Worm (Caenorhabditis elegans): ENCODE data around the gene abu-4.

abu-4 gene

ce11 chrV:2290329-2290728 is 15.7 kb downstream of the abu-4 start, which contains the start of gene nhr-225:
nhr-225 (minus strand) TSS chrV:2290474.
- no peak for TF ChIP-seq efl-1 (optimal IDR thresholded peaks at IDR 0.05)
- no peak for TF ChIP-seq efl-1 (GFP tag; optimal IDR thresholded peaks at IDR 0.05 in 1 of 2)
- TF ChIP-seq rnt-1 (tag; optimal IDR thresholded peaks at IDR 0.05), result no peak
- no peak for TF ChIP-seq hlh-4 (tag; optimal IDR thresholded peaks at IDR 0.05)
- TF ChIP-seq xbp-1 (tag; optimal IDR thresholded peaks at IDR 0.05), result no peak
- no peak for TF ChIP-seq fkh-4 (tag; optimal IDR thresholded peaks at IDR 0.05; ENCODE audit: borderline replicate concordance)
- no peak for TF ChIP-seq pag-3 (tag; optimal IDR thresholded peaks at IDR 0.05; ENCODE audit: borderline replicate concordance, insufficient read depth)
- TF ChIP-seq ceh-63 (GFP tag; optimal IDR thresholded peaks at IDR 0.05), result no peak
- no peak for TF ChIP-seq nhr-77 (tag; optimal IDR thresholded peaks at IDR 0.05)
- TF ChIP-seq vab-15 (tag; optimal IDR thresholded peaks at IDR 0.05), result no peak
- TF ChIP-seq ces-1 (GFP tag; optimal IDR thresholded peaks at IDR 0.05), result no peak
- no peak for TF ChIP-seq irx-1 (tag; optimal IDR thresholded peaks at IDR 0.05)
- TF ChIP-seq mep-1 (tag; optimal IDR thresholded peaks at IDR 0.05), result no peak
- TF ChIP-seq tlp-1 (tag; optimal IDR thresholded peaks at IDR 0.05), result no peak
- no peak for TF ChIP-seq fos-1 (tag; optimal IDR thresholded peaks at IDR 0.05)
- TF ChIP-seq isw-1 (GFP tag; IDR thresholded peaks at IDR 0.05), result no peak
- no peak for TF ChIP-seq unc-86 (tag; optimal IDR thresholded peaks at IDR 0.05)
- TF ChIP-seq fkh-10 (GFP tag; optimal IDR thresholded peaks at IDR 0.05), result no peak
- TF ChIP-seq unc-62 (GFP tag; optimal IDR thresholded peaks at IDR 0.05), result no peak

- TF ChIP-seq skn-1 (tag; optimal IDR thresholded peaks at IDR 0.05), result no peak
- no peak for TF ChIP-seq sup-37 (GFP tag; optimal IDR thresholded peaks at IDR 0.05)
- TF ChIP-seq nhr-47 (tag; optimal IDR thresholded peaks at IDR 0.05), result no peak
- no peak for TF ChIP-seq ceh-63 (GFP tag; optimal IDR thresholded peaks at IDR 0.05)
These were observed 17.6 kb downstream of the abu-4 start, which contains the start of gene nhr-115 for ce11 chrV:2292240-2292639. nhr-115 (plus strand) TSS chrV:2292540.

ce11 chrV:2294577-2294976 is 19.9 kb downstream of the abu-4 start, which contains the start of gene nhr-226:
nhr-226 (plus strand) TSS chrV:2294877.
- TF ChIP-seq unc-130 (tag; optimal IDR thresholded peaks at IDR 0.05) (no peak), ztf-11 (tag; optimal IDR thresholded peaks at IDR 0.05) (no peak), elt-3 (tag; optimal IDR thresholded peaks at IDR 0.05) (no peak), lin-13 (GFP tag; optimal IDR thresholded peaks at IDR 0.05) (no peak), pax-3 (tag; optimal IDR thresholded peaks at IDR 0.05) (no peak), ces-1 (GFP tag; optimal IDR thresholded peaks at IDR 0.05) (no peak), sptf-1 (tag; optimal IDR thresholded peaks at IDR 0.05) (no peak), fos-1 (tag; optimal IDR thresholded peaks at IDR 0.05) (no peak), ztf-4 (tag; optimal IDR thresholded peaks at IDR 0.05) (no peak), egl-13 (tag; optimal IDR thresholded peaks at IDR 0.05) (no peak), fkh-10 (GFP tag; optimal IDR thresholded peaks at IDR 0.05) (no peak), elt-2 (tag; optimal IDR thresholded peaks at IDR 0.05) (no peak), ceh-63 (GFP tag; optimal IDR thresholded peaks at IDR 0.05) (no peak), aha-1 (tag; optimal IDR thresholded peaks at IDR 0.05) (no peak)

ce11 chrV:2300905-2301304 is 26.3 kb downstream of the abu-4 start, which contains the start of gene Y19D10B.8:
Y19D10B.8 (minus strand) TSS chrV:2301005.
- TF ChIP-seq nhr-11 (tag; optimal IDR thresholded peaks at IDR 0.05) (no peak), dsc-1 (tag; optimal IDR thresholded peaks at IDR 0.05) (no peak), dpl-1 (GFP tag; optimal IDR thresholded peaks at IDR 0.05) (no peak), ceh-88 (GFP tag; IDR thresholded peaks at IDR 0.05) (no peak), unc-98 (GFP tag; IDR thresholded peaks at IDR 0.05) (no peak), nhr-90 (tag; optimal IDR thresholded peaks at IDR 0.05; ENCODE audit: poor library complexity) (no peak), mdl-1 (tag; optimal IDR thresholded peaks at IDR 0.05) (no peak), fos-1 (tag; optimal IDR thresholded peaks at IDR 0.05) (no peak), mep-1 (tag; optimal IDR thresholded peaks at IDR 0.05) (no peak), grh-1 (GFP tag; IDR thresholded peaks at IDR 0.05) (no peak), ztf-4 (tag; optimal IDR thresholded peaks at IDR 0.05) (no peak), skn-1 (tag; optimal IDR thresholded peaks at IDR 0.05) (no peak), unc-30 (tag; optimal IDR thresholded peaks at IDR 0.05) (no peak), fkh-4 (tag; optimal IDR thresholded peaks at IDR 0.05; ENCODE audit: borderline replicate concordance) (no peak), ceh-8 (GFP tag; optimal IDR thresholded peaks at IDR 0.05) (no peak), unc-86 (tag; optimal IDR thresholded peaks at IDR 0.05) (no peak)

All from whole organism, L1 larva.